Fruit fly (Drosophila melanogaster) whole organism, adult: ENCODE data around the gene tai.

Experiments
- CG11617 ChIP-seq: fragments of 200-800 bp; sonication (Bioruptor generic); optimal IDR thresholded peaks from 2 replicates; lab custom pipeline; 2017; ENCODE audit warnings: mild to moderate bottlenecking, missing biosample characterization, missing genetic modification reagents, missing genetic modification characterization
- CG12768 ChIP-seq: fragments of 200-800 bp; sonication (Bioruptor generic); optimal IDR thresholded peaks from 2 replicates; lab custom pipeline; 2017; ENCODE audit warnings: missing biosample characterization, missing genetic modification characterization, mild to moderate bottlenecking, moderate library complexity, missing genetic modification reagents
- CG14711 ChIP-seq: fragments of 200-800 bp; sonication (Bioruptor generic); optimal IDR thresholded peaks from 2 replicates; lab custom pipeline; 2018; ENCODE audit warnings: missing biosample characterization, mild to moderate bottlenecking, missing genetic modification characterization, moderate library complexity
- CG1620 ChIP-seq: fragments of 200-800 bp; sonication (Bioruptor generic); optimal IDR thresholded peaks from 2 replicates; lab custom pipeline; 2016; ENCODE audit warnings: missing biosample characterization, missing genetic modification characterization
- CG33017 ChIP-seq: fragments of 200-800 bp; sonication (Bioruptor generic); optimal IDR thresholded peaks from 2 replicates; lab custom pipeline; 2018; ENCODE audit warnings: missing biosample characterization, mild to moderate bottlenecking, missing genetic modification characterization, moderate library complexity
- CG5204 ChIP-seq: fragments of 200-800 bp; sonication (Bioruptor generic); optimal IDR thresholded peaks from 2 replicates; lab custom pipeline; 2016; ENCODE audit warnings: missing biosample characterization, missing genetic modification characterization
- CG7045 ChIP-seq: fragments of 200-800 bp; sonication (Bioruptor generic); optimal IDR thresholded peaks from 2 replicates; lab custom pipeline; 2017; ENCODE audit warnings: missing biosample characterization, mild to moderate bottlenecking, missing genetic modification characterization
- CG7101 ChIP-seq: fragments of 200-800 bp; sonication (Bioruptor generic); optimal IDR thresholded peaks from 2 replicates; lab custom pipeline; 2018; ENCODE audit warnings: missing biosample characterization, mild to moderate bottlenecking, missing genetic modification characterization, moderate library complexity
- Clk ChIP-seq: fragments of 200-800 bp; sonication (Bioruptor generic); optimal IDR thresholded peaks from 2 replicates; lab custom pipeline; 2017; ENCODE audit warnings: missing biosample characterization, missing genetic modification characterization
- Crg-1 ChIP-seq: fragments of 200-800 bp; sonication (Bioruptor generic); optimal IDR thresholded peaks from 2 replicates; lab custom pipeline; 2016; ENCODE audit warnings: missing biosample characterization, missing genetic modification characterization
- Hr96 ChIP-seq: fragments of 200-800 bp; sonication (Bioruptor generic); optimal IDR thresholded peaks from 2 replicates; lab custom pipeline; 2016; ENCODE audit warnings: missing biosample characterization, missing genetic modification characterization
- Mnt ChIP-seq: fragments of 200-800 bp; sonication (Bioruptor generic); optimal IDR thresholded peaks from 2 replicates; lab custom pipeline; 2016; ENCODE audit warnings: missing biosample characterization, mild to moderate bottlenecking, missing genetic modification characterization
- bab1 ChIP-seq: fragments of 200-800 bp; sonication (Bioruptor generic); optimal IDR thresholded peaks from 3 replicates; lab custom pipeline; 2019; ENCODE audit warnings: missing biosample characterization, mild to moderate bottlenecking, missing genetic modification characterization, moderate library complexity
- cic ChIP-seq: fragments of 200-800 bp; sonication (Bioruptor generic); optimal IDR thresholded peaks from 2 replicates; lab custom pipeline; 2017; ENCODE audit warnings: missing biosample characterization, mild to moderate bottlenecking, missing genetic modification characterization, moderate library complexity
- cnc ChIP-seq, 2 experiments: fragments of >200 bp; optimal IDR thresholded peaks; 2 replicates each; lab custom pipeline; 2017
- kay ChIP-seq: fragments of 200-800 bp; sonication (Bioruptor generic); peaks from one replicate; lab custom pipeline; 2016; ENCODE audit warnings: missing biosample characterization, missing genetic modification characterization, borderline replicate concordance
- ovo ChIP-seq: fragments of 200-800 bp; sonication (Bioruptor generic); optimal IDR thresholded peaks from 2 replicates; lab custom pipeline; 2016; ENCODE audit warnings: missing biosample characterization, missing genetic modification characterization
- pad ChIP-seq: fragments of 200-800 bp; sonication (Bioruptor generic); optimal IDR thresholded peaks from 3 replicates; lab custom pipeline; 2017; ENCODE audit warnings: missing biosample characterization, missing genetic modification characterization, mild to moderate bottlenecking, moderate library complexity, missing genetic modification reagents
- tj ChIP-seq: fragments of 200-800 bp; sonication (Bioruptor generic); optimal IDR thresholded peaks from 3 replicates; lab custom pipeline; 2017; ENCODE audit warnings: missing biosample characterization, mild to moderate bottlenecking, missing genetic modification characterization, moderate library complexity
- toe ChIP-seq: fragments of 200-800 bp; sonication (Bioruptor generic); optimal IDR thresholded peaks from 2 replicates; lab custom pipeline; 2016; ENCODE audit warnings: missing biosample characterization, missing genetic modification characterization

Gene tai

dm6 chr2L:9189272-9189671 lies 22.7 kb downstream of the tai start:
- no peak for TF ChIP-seq CG7045 (GFP tag; lab: Kevin White, UChicago)
- no peak for TF ChIP-seq CG33017 (tag; lab: Kevin White, UChicago)
- no peak for TF ChIP-seq cic (GFP tag; lab: Kevin White, UChicago)
- TF ChIP-seq CG14711 (tag; lab: Kevin White, UChicago), result no peak
- no peak for TF ChIP-seq bab1 (GFP tag; lab: Kevin White, UChicago)
- no peak for TF ChIP-seq cnc (optimal IDR thresholded peaks at IDR 0.05; lab: Kevin White, UChicago)
- TF ChIP-seq CG12768 (GFP tag; lab: Kevin White, UChicago), result no peak

dm6 chr2L:9190270-9190669 lies 23.7 kb downstream of the tai start:
- no peak for TF ChIP-seq tj
- no peak for TF ChIP-seq pad (GFP tag; lab: Kevin White, UChicago)
- TF ChIP-seq CG5204 (GFP tag; lab: Kevin White, UChicago), result no peak
- no peak for TF ChIP-seq toe (GFP tag; lab: Kevin White, UChicago)
- TF ChIP-seq Clk (GFP tag; lab: Kevin White, UChicago), result no peak
- TF ChIP-seq Crg-1 (GFP tag; lab: Kevin White, UChicago), result no peak
- TF ChIP-seq cic (GFP tag; lab: Kevin White, UChicago), result no peak
- no peak for TF ChIP-seq CG14711 (tag; lab: Kevin White, UChicago)
- no peak for TF ChIP-seq CG33017 (tag; lab: Kevin White, UChicago)
- TF ChIP-seq CG11617 (GFP tag; lab: Kevin White, UChicago), result no peak
- no peak for TF ChIP-seq CG7101
- no peak for TF ChIP-seq Hr96 (GFP tag; lab: Kevin White, UChicago)
- TF ChIP-seq bab1 (GFP tag; lab: Kevin White, UChicago), result no peak
- TF ChIP-seq ovo (GFP tag; lab: Kevin White, UChicago), result no peak
- TF ChIP-seq CG7045 (GFP tag; lab: Kevin White, UChicago), result no peak
- TF ChIP-seq Mnt (GFP tag; lab: Kevin White, UChicago), result no peak

dm6 chr2L:9192313-9192712 lies 25.7 kb downstream of the tai start:
- no peak for TF ChIP-seq CG14711 (tag; lab: Kevin White, UChicago)

dm6 chr2L:9193672-9194071 lies 27.1 kb downstream of the tai start:
- TF ChIP-seq tj (no peak), ovo (GFP tag; lab: Kevin White, UChicago) (no peak)

- TF ChIP-seq kay (GFP tag; lab: Kevin White, UChicago) (no peak), Clk (GFP tag; lab: Kevin White, UChicago) (no peak)
Measured at dm6 chr2L:9194663-9195062, 28.1 kb downstream of the tai start.

dm6 chr2L:9198340-9198887 lies 31.8 kb downstream of the tai start:
- TF ChIP-seq Clk (GFP tag; lab: Kevin White, UChicago) (no peak), CG7101 (no peak), CG7045 (GFP tag; lab: Kevin White, UChicago) (no peak), ovo (GFP tag; lab: Kevin White, UChicago) (no peak), cnc (optimal IDR thresholded peaks at IDR 0.05; lab: Kevin White, UChicago) (no peak), bab1 (GFP tag; lab: Kevin White, UChicago) (no peak), Crg-1 (GFP tag; lab: Kevin White, UChicago) (no peak), cic (GFP tag; lab: Kevin White, UChicago) (no peak), kay (GFP tag; lab: Kevin White, UChicago) (no peak), pad (GFP tag; lab: Kevin White, UChicago) (no peak), CG1620 (GFP tag; lab: Kevin White, UChicago) (no peak), CG14711 (tag; lab: Kevin White, UChicago) (no peak), CG12768 (GFP tag; lab: Kevin White, UChicago) (no peak), CG11617 (GFP tag; lab: Kevin White, UChicago) (no peak), tj (no peak), toe (GFP tag; lab: Kevin White, UChicago) (no peak), CG5204 (GFP tag; lab: Kevin White, UChicago) (no peak), Hr96 (GFP tag; lab: Kevin White, UChicago) (no peak)

- peak; percentile 26 for TF ChIP-seq CG33017 (tag; lab: Kevin White, UChicago)
- peak; percentile 64 for TF ChIP-seq bab1 (GFP tag; lab: Kevin White, UChicago)
- TF ChIP-seq tj, result peak; percentile 89
- peak; percentile 11 for TF ChIP-seq Clk (GFP tag; lab: Kevin White, UChicago)
- no peak for TF ChIP-seq cnc (optimal IDR thresholded peaks at IDR 0.05; lab: Kevin White, UChicago)
- no peak for TF ChIP-seq CG14711 (tag; lab: Kevin White, UChicago)
- peak; percentile 35 for TF ChIP-seq Mnt (GFP tag; lab: Kevin White, UChicago)
- TF ChIP-seq toe (GFP tag; lab: Kevin White, UChicago), result peak; percentile 11
- peak; percentile 95 for TF ChIP-seq kay (GFP tag; lab: Kevin White, UChicago)
- no peak for TF ChIP-seq CG1620 (GFP tag; lab: Kevin White, UChicago)
- peak; percentile 8 for TF ChIP-seq pad (GFP tag; lab: Kevin White, UChicago)
- TF ChIP-seq CG11617 (GFP tag; lab: Kevin White, UChicago), result peak; percentile 21
- TF ChIP-seq CG12768 (GFP tag; lab: Kevin White, UChicago), result peak; percentile 53
- no peak for TF ChIP-seq CG5204 (GFP tag; lab: Kevin White, UChicago)
- peak; percentile 7 for TF ChIP-seq ovo (GFP tag; lab: Kevin White, UChicago)
- peak; percentile 72 for TF ChIP-seq cic (GFP tag; lab: Kevin White, UChicago)
- no peak for TF ChIP-seq Crg-1 (GFP tag; lab: Kevin White, UChicago)
- TF ChIP-seq Hr96 (GFP tag; lab: Kevin White, UChicago), result no peak
- TF ChIP-seq CG7101, result peak; percentile 22
- TF ChIP-seq CG7045 (GFP tag; lab: Kevin White, UChicago), result no peak
Measured at dm6 chr2L:9203401-9203800, 36.8 kb downstream of the tai start.
